Worm (Caenorhabditis elegans) whole organism, L3 larva: ENCODE data around the gene lgc-14.

Source experiments
- aly-2 ChIP-seq: fragments of 150-350 bp; optimal IDR thresholded peaks from 2 replicates; lab custom pipeline; 2014; ENCODE audit warnings: missing biosample characterization, missing genetic modification characterization
- ama-1 ChIP-seq: fragments of 150-350 bp; optimal IDR thresholded peaks from 2 replicates; lab custom pipeline; 2018
- ceh-16 ChIP-seq: sonication (generic microtip); optimal IDR thresholded peaks from 2 replicates; lab custom pipeline; 2017; ENCODE audit warnings: missing biosample characterization, missing genetic modification characterization
- nfya-1 ChIP-seq: sonication (generic microtip); optimal IDR thresholded peaks from 2 replicates; lab custom pipeline; 2017; ENCODE audit warnings: missing genetic modification characterization, mild to moderate bottlenecking, missing compliant biosample characterization, antibody characterized with exemption, moderate library complexity; ENCODE audit not compliant: insufficient read depth
- nhr-25 ChIP-seq: sonication (generic microtip); optimal IDR thresholded peaks from 2 replicates; lab custom pipeline; 2017; ENCODE audit warnings: missing biosample characterization, missing genetic modification characterization
- nhr-28 ChIP-seq: fragments of 150-350 bp; optimal IDR thresholded peaks from 2 replicates; lab custom pipeline; 2014; ENCODE audit warnings: missing biosample characterization, missing genetic modification characterization
- pqm-1 ChIP-seq: fragments of 150-350 bp; optimal IDR thresholded peaks from 2 replicates; lab custom pipeline; 2017; ENCODE audit warnings: missing biosample characterization, missing genetic modification characterization, inconsistent platforms
- unc-62 ChIP-seq: fragments of 150-350 bp; sonication (generic microtip); optimal IDR thresholded peaks from 4 replicates; lab custom pipeline; 2014; ENCODE audit warnings: missing biosample characterization, missing genetic modification reagents, missing genetic modification characterization
- zag-1 ChIP-seq: fragments of 150-350 bp; optimal IDR thresholded peaks from 2 replicates; lab custom pipeline; 2014; ENCODE audit warnings: missing biosample characterization, missing genetic modification characterization
- ztf-11 ChIP-seq: fragments of 150-350 bp; optimal IDR thresholded peaks from 2 replicates; lab custom pipeline; 2014; ENCODE audit warnings: missing biosample characterization, missing genetic modification characterization

DNA sequence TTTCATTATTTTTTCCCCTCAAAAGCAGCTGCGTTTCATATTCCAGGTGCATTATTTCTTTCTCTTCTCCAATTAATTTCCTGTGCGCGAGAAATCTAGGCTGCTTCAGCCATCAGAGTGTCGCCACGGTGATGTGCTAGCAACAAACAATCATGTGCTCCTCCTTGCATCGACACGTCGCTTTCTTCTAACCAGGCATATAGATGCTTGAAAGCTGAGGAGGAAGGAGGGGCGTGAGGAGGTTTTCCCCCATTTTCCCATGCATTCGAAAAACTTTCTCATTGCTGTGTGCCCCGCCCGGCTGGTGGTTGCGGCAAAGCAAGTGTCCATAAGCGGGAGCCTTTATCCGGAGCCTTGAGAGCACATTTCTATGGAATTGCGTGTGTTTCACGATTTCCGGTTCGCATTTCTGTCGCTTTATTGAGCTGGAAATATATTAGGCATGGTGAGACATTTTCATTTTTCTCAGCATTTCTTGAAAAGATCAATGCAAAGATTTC, 38.4 kb downstream of the lgc-14 start, which contains the start of gene znf-474:
- no peak for TF ChIP-seq nhr-28
- no peak for TF ChIP-seq nhr-25
- no peak for TF ChIP-seq ceh-16
- no peak for TF ChIP-seq ama-1 (lab: Kevin White, UChicago)
- TF ChIP-seq nfya-1 (tag; lab: Kevin White, UChicago) = peak; percentile 2
- no peak for TF ChIP-seq zag-1 (tag; lab: Kevin White, UChicago)
- TF ChIP-seq pqm-1 (tag; lab: Kevin White, UChicago) = no peak
- TF ChIP-seq aly-2 (tag; lab: Kevin White, UChicago) = no peak
- TF ChIP-seq unc-62 (GFP tag; lab: Kevin White, UChicago) = no peak
- no peak for TF ChIP-seq ztf-11 (tag; lab: Kevin White, UChicago)
